Worm (Caenorhabditis elegans) whole organism, L1 larva: Measurements from ENCODE around the gene C05C12.5.

Source experiments
- irx-1 ChIP-seq: sonication (generic microtip); optimal IDR thresholded peaks from 2 replicates; lab custom pipeline; 2016; ENCODE audit warnings: missing genetic modification characterization, missing compliant biosample characterization
- lin-39 ChIP-seq: fragments of 150-350 bp; optimal IDR thresholded peaks from 2 replicates; lab custom pipeline; 2014; ENCODE audit warnings: missing biosample characterization, missing genetic modification reagents, missing genetic modification characterization
- mep-1 ChIP-seq: fragments of 150-350 bp; optimal IDR thresholded peaks from 2 replicates; lab custom pipeline; 2014; ENCODE audit warnings: missing biosample characterization, missing genetic modification characterization
- nhr-28 ChIP-seq: fragments of 150-350 bp; optimal IDR thresholded peaks from 2 replicates; lab custom pipeline; 2014; ENCODE audit warnings: missing biosample characterization, missing genetic modification characterization
- nhr-90 ChIP-seq: sonication (generic microtip); optimal IDR thresholded peaks from 2 replicates; lab custom pipeline; 2016; ENCODE audit warnings: mild to moderate bottlenecking, missing genetic modification characterization, missing compliant biosample characterization; ENCODE audit not compliant: poor library complexity
- pqm-1 ChIP-seq: sonication (generic microtip); optimal IDR thresholded peaks from 3 replicates; lab custom pipeline; 2017; ENCODE audit warnings: missing biosample characterization, missing genetic modification characterization
- rnt-1 ChIP-seq: sonication (generic microtip); optimal IDR thresholded peaks from 2 replicates; lab custom pipeline; 2016; ENCODE audit warnings: mild to moderate bottlenecking, missing genetic modification characterization, moderate library complexity, missing compliant biosample characterization

DNA sequence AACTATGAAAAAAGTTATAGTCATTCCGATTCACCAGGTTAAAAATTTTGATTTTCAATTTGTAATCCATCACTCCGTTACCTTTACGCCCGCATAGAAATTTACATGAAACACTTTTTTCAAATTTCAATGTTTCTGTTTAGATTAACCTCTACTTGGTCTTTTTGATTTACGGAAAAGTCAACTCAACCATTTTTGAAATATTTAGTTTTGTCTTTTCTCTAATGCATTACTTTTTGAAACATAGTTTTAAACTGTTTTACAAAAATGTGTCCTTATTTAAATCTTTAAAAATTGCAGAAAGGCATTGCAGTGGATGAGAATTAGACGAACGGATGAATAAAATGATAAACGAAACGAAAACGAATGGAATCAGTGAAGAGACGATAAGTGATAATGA, 12.2 kb upstream of the C05C12.5 start, which contains the start of gene gtl-2:
- TF ChIP-seq lin-39 (tag; lab: Kevin White, UChicago) (no peak), irx-1 (tag; lab: Kevin White, UChicago) (no peak), nhr-28 (tag; lab: Kevin White, UChicago) (no peak), mep-1 (tag; lab: Kevin White, UChicago) (no peak), pqm-1 (tag; lab: Kevin White, UChicago) (no peak), nhr-90 (tag; lab: Kevin White, UChicago) (no peak), rnt-1 (tag; lab: Kevin White, UChicago) (no peak)
